Worm (Caenorhabditis elegans): ENCODE results near the gene pmt-2.

pmt-2 gene

ce11 chrV:4649649-4650384 is 21.4 kb downstream of the pmt-2 start:
- TF ChIP-seq pat-9 (tag; optimal IDR thresholded peaks at IDR 0.05) (no peak), npax-4 (tag; optimal IDR thresholded peaks at IDR 0.05) (no peak), pha-4 (tag; optimal IDR thresholded peaks at IDR 0.05) (no peak)

- TF ChIP-seq sox-4 (tag; optimal IDR thresholded peaks at IDR 0.05) (no peak), pqm-1 (tag; optimal IDR thresholded peaks at IDR 0.05) (no peak)
These were observed 23.1 kb downstream of the pmt-2 start for ce11 chrV:4651480-4651879.

ce11 chrV:4653093-4653492 is 24.7 kb downstream of the pmt-2 start:
- TF ChIP-seq elt-4 (tag; optimal IDR thresholded peaks at IDR 0.05), result peak; percentile 26
- TF ChIP-seq K02D7.2 (tag; optimal IDR thresholded peaks at IDR 0.05), result no peak
- no peak for TF ChIP-seq F13H6.1 (tag; optimal IDR thresholded peaks at IDR 0.05)
- peak; percentile 13 for TF ChIP-seq mec-3 (tag; optimal IDR thresholded peaks at IDR 0.05; ENCODE audit: borderline replicate concordance)
- no peak for TF ChIP-seq hlh-15 (tag; optimal IDR thresholded peaks at IDR 0.05)
- no peak for TF ChIP-seq lim-6 (tag; optimal IDR thresholded peaks at IDR 0.05)

ce11 chrV:4653871-4654605 is 25.7 kb downstream of the pmt-2 start, which contains the start of the genes col-139 and F41F3.1:
col-139 (minus strand) TSS chrV:4653971.
F41F3.1 (plus strand) TSS chrV:4654555.
- no peak for TF ChIP-seq elt-4 (tag; optimal IDR thresholded peaks at IDR 0.05)
- no peak for TF ChIP-seq C08G9.2 (tag; optimal IDR thresholded peaks at IDR 0.05)
- no peak for TF ChIP-seq fax-1 (tag; optimal IDR thresholded peaks at IDR 0.05)
- TF ChIP-seq hlh-8 (tag; optimal IDR thresholded peaks at IDR 0.05), result no peak
- TF ChIP-seq syd-9 (tag; optimal IDR thresholded peaks at IDR 0.05), result no peak
- TF ChIP-seq che-1 (tag; optimal IDR thresholded peaks at IDR 0.05), result no peak

- TF ChIP-seq nhr-11 (tag; optimal IDR thresholded peaks at IDR 0.05) (no peak), sdc-2 (tag; optimal IDR thresholded peaks at IDR 0.05) (no peak), pros-1 (tag; optimal IDR thresholded peaks at IDR 0.05) (no peak), pqm-1 (tag; optimal IDR thresholded peaks at IDR 0.05) (no peak)
These were observed 26.8 kb downstream of the pmt-2 start, which contains the start of gene F41F3.9 for ce11 chrV:4655175-4655574. F41F3.9 (plus strand) TSS chrV:4655475.

ce11 chrV:4662400-4662799 is 34.0 kb downstream of the pmt-2 start, which contains the start of gene srx-74:
srx-74 (minus strand) TSS chrV:4662500.
- TF ChIP-seq odd-2 (tag; optimal IDR thresholded peaks at IDR 0.05) (no peak), fkh-10 (GFP tag; optimal IDR thresholded peaks at IDR 0.05) (no peak), hlh-13 (GFP tag; optimal IDR thresholded peaks at IDR 0.05) (no peak), sdc-2 (tag; optimal IDR thresholded peaks at IDR 0.05) (no peak), pqm-1 (tag; optimal IDR thresholded peaks at IDR 0.05) (no peak), elt-4 (tag; optimal IDR thresholded peaks at IDR 0.05) (no peak), hlh-30 (tag; optimal IDR thresholded peaks at IDR 0.05; ENCODE audit: insufficient read depth) (no peak), tbx-7 (tag; optimal IDR thresholded peaks at IDR 0.05) (no peak), ref-2 (tag; optimal IDR thresholded peaks at IDR 0.05) (no peak)

- TF ChIP-seq unc-55 (GFP tag; optimal IDR thresholded peaks at IDR 0.05) (no peak), pag-3 (tag; optimal IDR thresholded peaks at IDR 0.05; ENCODE audit: borderline replicate concordance) (no peak), pax-1 (tag; optimal IDR thresholded peaks at IDR 0.05) (no peak), odd-2 (tag; optimal IDR thresholded peaks at IDR 0.05) (no peak)
These were observed 37.3 kb downstream of the pmt-2 start, which contains the start of gene srx-73 for ce11 chrV:4665651-4666050. srx-73 (minus strand) TSS chrV:4665751.
